Fruit fly (Drosophila melanogaster): ENCODE results near the gene CG10466.
A peak's percentile ranks its signal among the peaks of the same experiment; 100 is the strongest.

CG10466 gene

DNA sequence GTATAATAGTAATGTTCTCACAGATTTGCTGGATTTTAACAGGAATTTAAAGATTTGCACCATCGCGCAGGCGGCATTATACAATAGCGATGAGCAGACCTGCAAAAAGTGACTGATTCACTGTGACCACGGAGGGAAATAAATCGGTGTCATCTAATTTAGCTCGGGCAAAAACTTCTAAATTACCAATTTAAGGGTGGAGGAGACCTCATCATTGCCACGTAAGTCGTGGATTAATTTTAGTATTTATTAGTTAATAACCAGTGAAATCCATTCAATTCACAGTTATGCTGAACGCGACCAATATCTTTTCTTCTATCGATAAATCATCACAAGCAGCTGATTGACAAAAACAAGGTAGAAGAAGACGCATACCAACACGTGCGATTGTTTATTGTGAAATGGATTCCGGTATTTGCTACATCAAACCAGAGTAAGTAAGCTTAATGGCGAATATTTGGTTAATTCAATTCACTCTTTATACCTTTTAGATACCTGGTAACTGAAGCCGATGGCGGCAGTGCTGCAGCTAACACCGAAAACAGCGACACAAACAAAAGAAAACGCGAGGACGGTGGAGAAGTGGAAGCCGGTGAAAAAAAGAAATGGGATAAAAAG is 33.3 kb upstream of the CG10466 start, which contains the start of the genes CG10628 and Dus3 (continued):
- TF ChIP-seq dati (GFP tag; IDR thresholded peaks at IDR 0.05) (0 out of 2 replicates have a peak, but pooled peaks have one; percentile 53), HLH4C (GFP tag; IDR thresholded peaks at IDR 0.05; ENCODE audit: partially characterized antibody) (peak; percentile 57; the same call in 2 of the 3 replicates), ase (GFP tag; IDR thresholded peaks at IDR 0.05) (peak; percentile 89), Usf (GFP tag; optimal IDR thresholded peaks at IDR 0.05) (peak; percentile 77), CG16815 (GFP tag; optimal IDR thresholded peaks at IDR 0.05) (peak; percentile 79), exex (tag; optimal IDR thresholded peaks at IDR 0.05) (peak; percentile 61), CG43689 (GFP tag; IDR thresholded peaks at IDR 0.05) (peak; percentile 59; the same call in 1 of the 2 replicates), Poxn (GFP tag; IDR thresholded peaks at IDR 0.05) (peak; percentile 81), prd (optimal IDR thresholded peaks at IDR 0.05) (no peak), prd (GFP tag; IDR thresholded peaks at IDR 0.05) (peak; percentile 95), Dip3 (GFP tag; optimal IDR thresholded peaks at IDR 0.05) (peak; percentile 90), CG13775 (GFP tag; optimal IDR thresholded peaks at IDR 0.05) (peak; percentile 92), kni (GFP tag; optimal IDR thresholded peaks at IDR 0.05) (peak; percentile 35), CG9876 (GFP tag; optimal IDR thresholded peaks at IDR 0.05) (peak; percentile 80), Lpt (GFP tag; optimal IDR thresholded peaks at IDR 0.05) (no peak), CG4617 (GFP tag; optimal IDR thresholded peaks at IDR 0.05; ENCODE audit: borderline replicate concordance) (peak; percentile 82), CG15011 (GFP tag; optimal IDR thresholded peaks at IDR 0.05) (peak; percentile 80), Mrtf (GFP tag; IDR thresholded peaks at IDR 0.05) (peak; percentile 82), cas (GFP tag; IDR thresholded peaks at IDR 0.05) (peak; percentile 91), CG17385 (GFP tag; optimal IDR thresholded peaks at IDR 0.05) (peak; percentile 98), Nf-YC (tag; optimal IDR thresholded peaks at IDR 0.05) (peak; percentile 82), D (optimal IDR thresholded peaks at IDR 0.05) (no peak), D (GFP tag; optimal IDR thresholded peaks at IDR 0.05) (peak; percentile 83), lov (optimal IDR thresholded peaks at IDR 0.05) (no peak), lov (GFP tag; IDR thresholded peaks at IDR 0.05) (peak; percentile 75; the same call in 2 of the 3 replicates), CG2889 (GFP tag; IDR thresholded peaks at IDR 0.05) (peak; percentile 80), CG11093 (GFP tag; IDR thresholded peaks at IDR 0.05) (peak; percentile 89), Chrac-16 (GFP tag; optimal IDR thresholded peaks at IDR 0.05) (peak; percentile 89), CG16863 (GFP tag; optimal IDR thresholded peaks at IDR 0.05) (peak; percentile 89), CG32767 (GFP tag; IDR thresholded peaks at IDR 0.05) (peak; percentile 79; the same call in 1 of the 2 replicates), knrl (GFP tag; IDR thresholded peaks at IDR 0.05; ENCODE audit: partially characterized antibody) (peak; percentile 72), Nf-YA (GFP tag; IDR thresholded peaks at IDR 0.05) (peak; percentile 80), CG5180 (GFP tag; optimal IDR thresholded peaks at IDR 0.05) (peak; percentile 62), kay (GFP tag; optimal IDR thresholded peaks at IDR 0.05) (peak; percentile 86), al (GFP tag; IDR thresholded peaks at IDR 0.05) (peak; percentile 93), YL-1 (GFP tag; optimal IDR thresholded peaks at IDR 0.05) (peak; percentile 73), so (GFP tag; IDR thresholded peaks at IDR 0.05) (peak; percentile 91), CG13296 (GFP tag; optimal IDR thresholded peaks at IDR 0.05) (peak; percentile 80), CG7271 (tag; optimal IDR thresholded peaks at IDR 0.05) (peak; percentile 56), emc (GFP tag; optimal IDR thresholded peaks at IDR 0.05) (peak; percentile 84), dm (GFP tag; optimal IDR thresholded peaks at IDR 0.05) (peak; percentile 97), CG8290 (GFP tag; optimal IDR thresholded peaks at IDR 0.05) (peak; percentile 77), CG8290 (tag; optimal IDR thresholded peaks at IDR 0.05) (peak in 1 of 2 experiments; percentile 96), CG2712 (tag; optimal IDR thresholded peaks at IDR 0.05) (peak; percentile 93), Ravus (GFP tag; IDR thresholded peaks at IDR 0.05) (peak; percentile 59), chif (GFP tag; optimal IDR thresholded peaks at IDR 0.05) (peak; percentile 87 to 90), Myb (GFP tag; optimal IDR thresholded peaks at IDR 0.05) (peak; percentile 73), NfI (GFP tag; optimal IDR thresholded peaks at IDR 0.05) (peak; percentile 92), NC2α (GFP tag; optimal IDR thresholded peaks at IDR 0.05) (peak; percentile 74), CG4404 (GFP tag; IDR thresholded peaks at IDR 0.05) (peak; percentile 79), stc (GFP tag; IDR thresholded peaks at IDR 0.05) (peak; percentile 91), CG13123 (GFP tag; optimal IDR thresholded peaks at IDR 0.05) (peak; percentile 85)
